Worm (Caenorhabditis elegans) whole organism, late embryonic: ENCODE measurements around the gene ceh-37.
A peak's percentile ranks its signal among the peaks of the same experiment; 100 is the strongest.

ENCODE experiments used
- C08G9.2 ChIP-seq: sonication (generic microtip); optimal IDR thresholded peaks from 2 replicates; lab custom pipeline; 2016; ENCODE audit warnings: mild to moderate bottlenecking, missing genetic modification characterization, moderate library complexity, missing compliant biosample characterization
- C38D4.7 ChIP-seq: fragments of 200-800 bp; sonication (Bioruptor generic); optimal IDR thresholded peaks from 2 replicates; lab custom pipeline; 2018; ENCODE audit warnings: mild to moderate bottlenecking, missing genetic modification characterization, moderate library complexity, missing compliant biosample characterization
- F13H6.1 ChIP-seq: sonication (generic microtip); optimal IDR thresholded peaks from 2 replicates; lab custom pipeline; 2016; ENCODE audit warnings: missing genetic modification characterization, missing compliant biosample characterization
- K02D7.2 ChIP-seq: sonication (generic microtip); optimal IDR thresholded peaks from 2 replicates; lab custom pipeline; 2017; ENCODE audit warnings: mild to moderate bottlenecking, missing genetic modification characterization, missing compliant biosample characterization
- T23F11.4 ChIP-seq: fragments of 200-800 bp; sonication (Bioruptor generic); optimal IDR thresholded peaks from 2 replicates; lab custom pipeline; 2018; ENCODE audit warnings: mild to moderate bottlenecking, missing genetic modification characterization, missing compliant biosample characterization
- Y22D7AL.16 ChIP-seq: sonication (generic microtip); optimal IDR thresholded peaks from 2 replicates; lab custom pipeline; 2016; ENCODE audit warnings: missing genetic modification characterization, missing compliant biosample characterization
- ceh-18 ChIP-seq: sonication (generic microtip); optimal IDR thresholded peaks from 2 replicates; lab custom pipeline; 2016; ENCODE audit warnings: missing genetic modification characterization, missing compliant biosample characterization
- ceh-2 ChIP-seq: sonication (generic microtip); optimal IDR thresholded peaks from 2 replicates; lab custom pipeline; 2016; ENCODE audit warnings: missing genotype, missing genetic modification characterization, missing compliant biosample characterization
- ceh-24 ChIP-seq: sonication (generic microtip); optimal IDR thresholded peaks from 2 replicates; lab custom pipeline; 2016; ENCODE audit warnings: mild to moderate bottlenecking, missing genetic modification characterization, missing compliant biosample characterization
- ceh-31 ChIP-seq: sonication (generic microtip); optimal IDR thresholded peaks from 2 replicates; lab custom pipeline; 2016; ENCODE audit warnings: missing genetic modification characterization, missing compliant biosample characterization
- ceh-45 ChIP-seq: fragments of 200-800 bp; sonication (Bioruptor generic); IDR thresholded peaks from 2 replicates; pipeline ENCODE4 v1.3.6; 2022; ENCODE audit warnings: missing genetic modification reagents, missing genetic modification characterization, missing compliant biosample characterization
- ceh-9 ChIP-seq: sonication (generic microtip); optimal IDR thresholded peaks from 2 replicates; lab custom pipeline; 2016; ENCODE audit warnings: mild to moderate bottlenecking, missing genetic modification characterization, inconsistent platforms, missing compliant biosample characterization
- che-1 ChIP-seq: sonication (generic microtip); optimal IDR thresholded peaks from 2 replicates; lab custom pipeline; 2016; ENCODE audit warnings: mild to moderate bottlenecking, missing genetic modification characterization, missing compliant biosample characterization
- dmd-4 ChIP-seq: sonication (generic microtip); optimal IDR thresholded peaks from 2 replicates; lab custom pipeline; 2016; ENCODE audit warnings: borderline replicate concordance, missing genetic modification characterization, missing compliant biosample characterization
- dve-1 ChIP-seq: sonication (generic microtip); optimal IDR thresholded peaks from 2 replicates; lab custom pipeline; 2017; ENCODE audit warnings: antibody characterized with exemption, mild to moderate bottlenecking, missing genetic modification characterization, missing compliant biosample characterization
- fkh-6 ChIP-seq: sonication (generic microtip); optimal IDR thresholded peaks from 2 replicates; lab custom pipeline; 2016; ENCODE audit warnings: missing genetic modification characterization, missing compliant biosample characterization
- hlh-15 ChIP-seq: sonication (generic microtip); optimal IDR thresholded peaks from 2 replicates; lab custom pipeline; 2016; ENCODE audit warnings: missing genetic modification characterization, missing compliant biosample characterization
- hlh-6 ChIP-seq: sonication (generic microtip); optimal IDR thresholded peaks from 2 replicates; lab custom pipeline; 2016; ENCODE audit warnings: missing genotype, missing genetic modification characterization, missing compliant biosample characterization
- hlh-8 ChIP-seq: sonication (generic microtip); optimal IDR thresholded peaks from 2 replicates; lab custom pipeline; 2016; ENCODE audit warnings: missing genotype, missing genetic modification characterization, missing compliant biosample characterization
- lin-11 ChIP-seq: fragments of 200-800 bp; sonication (Bioruptor generic); optimal IDR thresholded peaks from 2 replicates; lab custom pipeline; 2018; ENCODE audit warnings: mild to moderate bottlenecking, missing genetic modification characterization, missing compliant biosample characterization
- madf-2 ChIP-seq: sonication (generic microtip); optimal IDR thresholded peaks from 2 replicates; lab custom pipeline; 2017; ENCODE audit warnings: missing genetic modification characterization, missing compliant biosample characterization
- mec-3 ChIP-seq: sonication (generic microtip); optimal IDR thresholded peaks from 2 replicates; lab custom pipeline; 2016; ENCODE audit warnings: borderline replicate concordance, missing genetic modification characterization, missing compliant biosample characterization
- nfya-1 ChIP-seq: sonication (generic microtip); optimal IDR thresholded peaks from 2 replicates; lab custom pipeline; 2017; ENCODE audit warnings: missing genetic modification characterization, mild to moderate bottlenecking, missing compliant biosample characterization, antibody characterized with exemption, moderate library complexity
- nhr-11 ChIP-seq: fragments of 150-350 bp; optimal IDR thresholded peaks from 2 replicates; lab custom pipeline; 2014; ENCODE audit warnings: missing biosample characterization, missing genetic modification characterization
- nhr-232 ChIP-seq: sonication (generic microtip); optimal IDR thresholded peaks from 2 replicates; lab custom pipeline; 2016; ENCODE audit warnings: missing genetic modification characterization, missing compliant biosample characterization
- npax-4 ChIP-seq: sonication (generic microtip); optimal IDR thresholded peaks from 2 replicates; lab custom pipeline; 2016; ENCODE audit warnings: missing genetic modification characterization, missing compliant biosample characterization
- pax-1 ChIP-seq: fragments of 150-350 bp; optimal IDR thresholded peaks from 2 replicates; lab custom pipeline; 2014; ENCODE audit warnings: missing biosample characterization, missing genetic modification characterization
- pha-2 ChIP-seq: sonication (generic microtip); optimal IDR thresholded peaks from 2 replicates; lab custom pipeline; 2017; ENCODE audit warnings: mild to moderate bottlenecking, missing genetic modification characterization, missing compliant biosample characterization
- pqm-1 ChIP-seq: sonication (generic microtip); optimal IDR thresholded peaks from 2 replicates; lab custom pipeline; 2016; ENCODE audit warnings: missing genetic modification characterization, missing compliant biosample characterization
- pros-1 ChIP-seq: fragments of 150-350 bp; optimal IDR thresholded peaks from 2 replicates; lab custom pipeline; 2014; ENCODE audit warnings: missing biosample characterization, missing genetic modification reagents, missing genetic modification characterization
- sdc-2 ChIP-seq: sonication (generic microtip); optimal IDR thresholded peaks from 2 replicates; lab custom pipeline; 2016; ENCODE audit warnings: missing genotype, missing genetic modification characterization, missing compliant biosample characterization
- sox-2 ChIP-seq: fragments of 200-800 bp; sonication (Bioruptor generic); IDR thresholded peaks from 2 replicates; pipeline ENCODE4 v1.3.6; 2022; ENCODE audit warnings: missing genetic modification reagents, missing genetic modification characterization, missing compliant biosample characterization
- sox-4 ChIP-seq: sonication (generic microtip); optimal IDR thresholded peaks from 2 replicates; lab custom pipeline; 2017; ENCODE audit warnings: mild to moderate bottlenecking, missing genetic modification characterization, inconsistent platforms, missing compliant biosample characterization
- tbx-2 ChIP-seq: sonication (generic microtip); optimal IDR thresholded peaks from 2 replicates; lab custom pipeline; 2016; ENCODE audit warnings: missing genetic modification characterization, missing compliant biosample characterization
- tbx-7 ChIP-seq: sonication (generic microtip); optimal IDR thresholded peaks from 2 replicates; lab custom pipeline; 2016; ENCODE audit warnings: missing genotype, missing genetic modification characterization, missing compliant biosample characterization
- ttx-3 ChIP-seq: sonication (generic microtip); optimal IDR thresholded peaks from 2 replicates; lab custom pipeline; 2016; ENCODE audit warnings: missing genetic modification reagents, missing genetic modification characterization, missing compliant biosample characterization
- unc-3 ChIP-seq, 2 experiments: fragments of 200-800 bp in 1 of 2; sonication (Bioruptor generic) in 1 of 2; sonication (generic microtip) in 1 of 2; conservative IDR thresholded peaks in 1 of 2; optimal IDR thresholded peaks in 1 of 2; 2 replicates each; pipeline versions ENCODE4 v1.3.6 to Lab custom; 2016 to 2022; ENCODE audit warnings: missing compliant biosample characterization in 2 of 2, missing genetic modification characterization in 2 of 2, missing genetic modification reagents in 1 of 2
- unc-55 ChIP-seq: sonication (generic microtip); optimal IDR thresholded peaks from 2 replicates; lab custom pipeline; 2017; ENCODE audit warnings: missing biosample characterization, missing genetic modification reagents, missing genetic modification characterization
- unc-86 ChIP-seq: sonication (generic microtip); optimal IDR thresholded peaks from 2 replicates; lab custom pipeline; 2016; ENCODE audit warnings: missing genetic modification characterization, missing compliant biosample characterization
- ztf-16 ChIP-seq: sonication (generic microtip); optimal IDR thresholded peaks from 2 replicates; lab custom pipeline; 2017; ENCODE audit warnings: missing genetic modification characterization, missing compliant biosample characterization

The ceh-37 gene

ce11 chrX:14169569-14170031 is 38.2 kb downstream of the ceh-37 start, which contains the start of gene sym-4 (continued):
- no peak for TF ChIP-seq tbx-7 (tag; lab: Kevin White, UChicago)
- no peak for TF ChIP-seq ceh-9
- no peak for TF ChIP-seq che-1
- no peak for TF ChIP-seq fkh-6 (tag; lab: Kevin White, UChicago)
- TF ChIP-seq ztf-16 = no peak
- no peak for TF ChIP-seq pha-2
- TF ChIP-seq unc-55 = peak; percentile 22
- no peak for TF ChIP-seq T23F11.4 (GFP tag; lab: Kevin White, UChicago)
- TF ChIP-seq K02D7.2 (tag; lab: Kevin White, UChicago) = no peak
- TF ChIP-seq sox-4 (tag; lab: Kevin White, UChicago) = no peak
- peak; percentile 60 for TF ChIP-seq dve-1 (tag; lab: Kevin White, UChicago)
- 0 out of 2 replicates have a peak, but pooled peaks have one; percentile 50 for TF ChIP-seq ceh-45
- no peak for TF ChIP-seq hlh-15
- TF ChIP-seq lin-11 (tag; lab: Kevin White, UChicago) = no peak
- no peak for TF ChIP-seq unc-86 (tag; lab: Kevin White, UChicago)
- TF ChIP-seq Y22D7AL.16 (tag; lab: Kevin White, UChicago) = no peak
- peak; percentile 87 for TF ChIP-seq ceh-18 (tag; lab: Kevin White, UChicago)
- no peak for TF ChIP-seq hlh-6 (tag; lab: Kevin White, UChicago)
- TF ChIP-seq ttx-3 = no peak
- no peak for TF ChIP-seq ceh-2 (tag; lab: Kevin White, UChicago)
- TF ChIP-seq nhr-11 = no peak
- no peak for TF ChIP-seq mec-3
- TF ChIP-seq pqm-1 (tag; lab: Kevin White, UChicago) = peak; percentile 38
- peak; percentile 82 for TF ChIP-seq hlh-8 (tag; lab: Kevin White, UChicago)
- TF ChIP-seq sox-2 (GFP tag; lab: Robert Waterston, UW) = no peak
- TF ChIP-seq tbx-2 = peak; percentile 71
- TF ChIP-seq ceh-24 = no peak

ce11 chrX:14165156-14165555 is 42.6 kb downstream of the ceh-37 start:
- TF ChIP-seq tbx-7 (tag; lab: Kevin White, UChicago) = no peak
- TF ChIP-seq pqm-1 (tag; lab: Kevin White, UChicago) = no peak
- no peak for TF ChIP-seq C08G9.2 (tag; lab: Kevin White, UChicago)
- TF ChIP-seq C38D4.7 (GFP tag; lab: Kevin White, UChicago) = no peak
- no peak for TF ChIP-seq ceh-45
- TF ChIP-seq pax-1 (tag; lab: Kevin White, UChicago) = no peak
- no peak for TF ChIP-seq ceh-31 (tag; lab: Kevin White, UChicago)
- TF ChIP-seq sdc-2 (tag; lab: Kevin White, UChicago) = no peak
- TF ChIP-seq nfya-1 (tag; lab: Kevin White, UChicago) = no peak
- no peak for TF ChIP-seq dmd-4
- no peak for TF ChIP-seq dve-1 (tag; lab: Kevin White, UChicago)
- no peak for TF ChIP-seq madf-2
- no peak for TF ChIP-seq F13H6.1 (tag; lab: Kevin White, UChicago)
- no peak for TF ChIP-seq ceh-24
- TF ChIP-seq npax-4 (tag; lab: Kevin White, UChicago) = no peak
- no peak for TF ChIP-seq pros-1 (tag; lab: Kevin White, UChicago)
- TF ChIP-seq lin-11 (tag; lab: Kevin White, UChicago) = no peak
- no peak for TF ChIP-seq unc-3 (GFP tag; conservative IDR thresholded peaks at IDR 0.05; lab: Robert Waterston, UW)
- no peak for TF ChIP-seq unc-3 (tag; optimal IDR thresholded peaks at IDR 0.05; lab: Kevin White, UChicago)

ce11 chrX:14164234-14164633 is 43.6 kb downstream of the ceh-37 start, which contains the start of gene vha-20:
Gene vha-20, minus strand, starts transcription at chrX:14164506.
- TF ChIP-seq ceh-9 (no peak), F13H6.1 (tag; lab: Kevin White, UChicago) (no peak), dve-1 (tag; lab: Kevin White, UChicago) (no peak), nhr-232 (tag; lab: Kevin White, UChicago) (no peak), unc-86 (tag; lab: Kevin White, UChicago) (no peak)
- TF ChIP-seq, all 69 proteins: peak for 0
